Worm (Caenorhabditis elegans): ENCODE data around the gene C32H11.4.

The C32H11.4 gene

DNA sequence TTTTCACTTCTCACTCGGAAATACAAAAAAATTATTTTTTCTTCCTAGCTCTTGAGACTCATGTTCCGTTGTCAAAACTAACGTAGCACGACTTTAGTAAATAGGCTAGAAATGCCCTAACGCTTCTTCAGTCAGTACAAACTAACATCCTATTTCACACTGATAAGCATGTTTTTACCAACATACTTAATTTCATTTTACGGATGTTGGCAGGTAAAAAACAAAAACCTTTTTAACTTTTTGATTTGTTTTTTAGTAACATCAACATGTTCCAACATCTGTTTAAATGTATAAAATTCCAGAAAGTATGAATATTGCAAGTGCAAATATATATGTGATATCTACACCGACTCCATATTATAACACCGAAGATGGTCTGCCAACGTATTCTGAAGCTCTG lies 20.8 kb upstream of the C32H11.4 start, which contains the start of gene K08D8.10:
Gene K08D8.10, plus strand, starts transcription at position 301 of the 400 bp plus-strand sequence.
- no peak for TF ChIP-seq ceh-79 (tag; optimal IDR thresholded peaks at IDR 0.05)
- no peak for TF ChIP-seq Y53F4B.3 (GFP tag; IDR thresholded peaks at IDR 0.05)
- TF ChIP-seq aptf-2 (GFP tag; conservative IDR thresholded peaks at IDR 0.05): no peak

DNA sequence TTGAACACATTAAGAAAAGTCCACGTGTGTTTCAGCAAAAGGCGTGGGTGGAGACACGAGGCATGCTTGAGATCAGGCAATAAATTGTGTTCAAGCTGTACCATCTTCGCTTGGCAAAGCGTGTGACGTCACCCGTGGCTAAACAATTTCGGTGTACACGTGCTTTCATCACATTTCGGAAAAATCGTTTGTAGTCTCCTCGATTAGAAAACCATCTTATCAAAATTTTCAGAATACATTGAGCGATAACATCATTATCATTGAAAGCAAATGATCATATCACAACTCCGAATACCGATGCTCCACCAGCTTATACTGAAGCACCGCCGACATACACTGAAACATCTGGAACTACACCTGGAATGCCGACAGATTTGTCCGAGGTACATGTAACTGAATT lies 19.5 kb upstream of the C32H11.4 start:
- TF ChIP-seq B0019.2 (GFP tag; conservative IDR thresholded peaks at IDR 0.05) (no peak), Y95B8A.8 (GFP tag; IDR thresholded peaks at IDR 0.05) (no peak), nhr-80 (tag; optimal IDR thresholded peaks at IDR 0.05) (peak; percentile 18), fkh-3 (tag; optimal IDR thresholded peaks at IDR 0.05) (no peak)

DNA sequence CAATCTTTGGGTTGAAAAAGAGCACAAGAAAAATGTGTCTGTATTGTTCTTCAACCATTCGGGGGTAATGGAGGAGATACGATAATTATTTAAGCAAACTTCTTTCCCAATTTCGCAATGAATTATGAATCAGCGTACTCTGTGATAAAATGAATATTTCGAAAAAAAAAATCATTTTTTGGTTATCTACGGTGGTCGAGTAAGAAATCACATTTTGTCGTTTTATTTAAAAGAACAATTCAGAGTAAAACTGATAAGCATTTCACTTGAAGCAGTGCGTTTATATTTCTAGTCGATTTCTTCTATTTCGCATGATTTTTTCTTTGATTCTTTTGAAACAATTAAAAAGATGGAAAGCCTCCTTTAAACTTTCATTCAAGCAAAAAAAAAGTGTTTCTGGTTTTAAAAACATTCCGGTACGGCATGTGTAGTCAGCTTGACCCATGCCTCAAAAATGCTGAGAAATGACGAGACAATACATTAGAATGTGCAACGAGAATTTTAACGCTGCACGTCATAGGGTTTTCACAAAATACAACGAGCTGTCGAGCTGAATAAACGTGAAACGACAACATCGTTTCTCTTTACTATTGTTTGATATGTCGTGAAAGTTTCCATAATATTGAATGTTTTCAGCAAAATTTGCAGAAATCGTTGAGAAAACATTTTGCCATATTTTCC lies 18.5 kb upstream of the C32H11.4 start, which contains the start of gene K08D8.2:
Gene K08D8.2, plus strand, starts transcription at position 631 of the 681 bp plus-strand sequence.
- TF ChIP-seq ceh-40 (GFP tag; IDR thresholded peaks at IDR 0.05) (no peak), pbrm-1 (GFP tag; IDR thresholded peaks at IDR 0.05) (no peak), bed-1 (GFP tag; IDR thresholded peaks at IDR 0.05) (no peak), let-526 (GFP tag; IDR thresholded peaks at IDR 0.05) (no peak), F37B4.10 (GFP tag; IDR thresholded peaks at IDR 0.05) (no peak), ztf-3 (GFP tag; optimal IDR thresholded peaks at IDR 0.05) (no peak), F49E8.2 (tag; optimal IDR thresholded peaks at IDR 0.05; ENCODE audit: insufficient read depth) (no peak), nhr-80 (tag; optimal IDR thresholded peaks at IDR 0.05) (peak; percentile 37), die-1 (tag; optimal IDR thresholded peaks at IDR 0.05) (no peak), cebp-1 (GFP tag; IDR thresholded peaks at IDR 0.05) (0 out of 2 replicates have a peak, but pooled peaks have one; percentile 23), cebp-1 (tag; optimal IDR thresholded peaks at IDR 0.05) (peak; percentile 10)

- TF ChIP-seq B0261.1 (tag; optimal IDR thresholded peaks at IDR 0.05) (no peak), nhr-80 (tag; optimal IDR thresholded peaks at IDR 0.05) (peak; percentile 43)
These were observed 17.4 kb upstream of the C32H11.4 start for ce11 chrIV:12903687-12904086.

DNA sequence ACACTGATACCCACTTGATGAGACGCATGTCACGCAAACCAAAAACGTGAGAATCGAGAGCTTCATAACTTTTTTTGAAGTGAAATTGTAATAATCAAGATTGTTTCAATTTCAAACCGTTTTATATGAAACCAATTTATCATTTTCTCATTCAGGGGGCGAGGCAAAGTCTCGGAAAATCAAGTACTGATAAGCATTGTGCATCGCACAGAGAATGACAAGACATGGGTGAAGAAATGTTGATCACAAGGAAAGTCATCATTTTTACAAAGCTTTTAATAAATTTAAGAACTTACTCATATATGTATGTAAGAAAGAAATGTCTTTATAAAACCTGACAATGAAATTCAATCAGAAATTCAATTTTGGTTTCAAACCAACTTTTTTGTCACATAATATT lies 14.5 kb upstream of the C32H11.4 start, which contains the start of gene K08D8.3:
Gene K08D8.3, minus strand, starts transcription at position 131 of the 400 bp plus-strand sequence.
- peak; percentile 75 for TF ChIP-seq nhr-80 (tag; optimal IDR thresholded peaks at IDR 0.05)
- TF ChIP-seq C06A6.2 (GFP tag; conservative IDR thresholded peaks at IDR 0.05): no peak
- no peak for TF ChIP-seq B0261.1 (tag; optimal IDR thresholded peaks at IDR 0.05)
- no peak for TF ChIP-seq mcd-1 (GFP tag; IDR thresholded peaks at IDR 0.05)
- TF ChIP-seq bed-2 (GFP tag; IDR thresholded peaks at IDR 0.05): no peak

DNA sequence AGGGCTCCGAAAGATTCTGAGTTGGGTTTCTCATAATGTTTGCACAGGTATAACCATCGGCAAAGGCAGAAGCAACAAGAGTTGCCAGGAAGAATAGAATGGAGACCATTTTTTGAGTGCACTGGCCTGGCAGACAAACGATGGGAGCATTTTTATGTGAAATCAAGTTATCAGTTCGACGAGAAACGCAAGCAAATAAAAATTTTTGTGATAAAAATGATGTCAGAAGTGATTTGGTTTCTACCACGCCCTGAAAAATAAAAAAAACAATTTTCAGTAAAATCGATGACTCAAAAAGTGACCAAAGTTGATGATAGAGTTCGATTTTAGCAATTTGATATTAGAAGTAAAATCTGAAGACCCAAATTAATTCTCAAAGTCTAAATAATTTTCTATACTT lies 11.2 kb upstream of the C32H11.4 start, which contains the start of gene K08D8.4:
Gene K08D8.4, minus strand, starts transcription at position 128 of the 400 bp plus-strand sequence.
- TF ChIP-seq ztf-25 (GFP tag; IDR thresholded peaks at IDR 0.05): no peak
- peak; percentile 74 for TF ChIP-seq nhr-80 (tag; optimal IDR thresholded peaks at IDR 0.05)

DNA sequence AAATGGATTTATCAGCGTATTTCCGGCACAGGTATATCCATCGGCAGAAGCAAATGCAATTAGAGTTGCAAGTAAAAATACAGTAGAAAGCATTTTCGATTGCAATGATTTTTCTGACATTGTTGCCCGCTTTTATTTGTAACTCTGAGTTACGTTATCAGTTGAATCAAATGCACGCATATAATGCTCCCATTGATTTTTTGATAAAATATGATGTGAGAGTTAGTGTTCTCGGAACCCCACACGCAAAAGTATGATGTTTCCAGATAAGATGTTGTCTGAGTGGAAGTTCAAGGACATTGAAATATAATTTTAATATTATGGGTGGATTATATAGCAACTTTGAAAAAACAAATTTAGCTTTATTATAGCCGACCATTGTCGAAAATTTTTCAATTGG lies 9.1 kb upstream of the C32H11.4 start, which contains the start of gene K08D8.5:
Gene K08D8.5, minus strand, starts transcription at position 140 of the 400 bp plus-strand sequence.
- peak; percentile 33 for TF ChIP-seq nhr-80 (tag; optimal IDR thresholded peaks at IDR 0.05)
- no peak for TF ChIP-seq rcor-1 (GFP tag; IDR thresholded peaks at IDR 0.05)
- TF ChIP-seq B0035.1 (tag; optimal IDR thresholded peaks at IDR 0.05): no peak

DNA sequence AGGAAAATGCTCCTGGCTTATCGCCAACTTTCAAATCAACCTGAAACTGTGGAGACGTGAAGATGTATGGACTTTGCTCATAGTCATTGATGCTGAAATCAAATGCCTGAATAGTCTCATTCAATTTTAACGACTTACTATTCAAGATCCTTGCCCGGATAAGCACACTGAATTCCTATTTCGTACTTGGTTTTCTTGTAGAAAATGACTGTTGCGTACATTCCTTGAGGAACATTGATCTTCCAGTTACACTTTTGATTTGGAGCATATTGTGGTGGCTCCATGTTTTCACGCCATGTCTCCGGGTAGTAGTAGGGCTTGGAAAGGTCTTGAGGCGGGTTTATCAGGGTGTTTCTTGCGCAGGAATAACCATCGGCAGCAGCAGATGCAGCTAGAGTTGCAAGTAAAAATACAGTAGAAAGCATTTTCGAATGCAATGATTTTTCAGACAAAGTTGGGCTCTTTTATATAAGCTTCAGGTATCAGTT lies 6.5 kb upstream of the C32H11.4 start, which contains the start of gene irg-6:
Gene irg-6, minus strand, starts transcription at position 438 of the 488 bp plus-strand sequence.
- TF ChIP-seq ztf-6 (GFP tag; IDR thresholded peaks at IDR 0.05) (no peak), Y53F4B.3 (GFP tag; IDR thresholded peaks at IDR 0.05) (no peak), tbp1 (GFP tag; optimal IDR thresholded peaks at IDR 0.05) (no peak), aptf-2 (GFP tag; conservative IDR thresholded peaks at IDR 0.05) (no peak), F52B5.7 (tag; optimal IDR thresholded peaks at IDR 0.05) (no peak), F22D6.2 (tag; optimal IDR thresholded peaks at IDR 0.05) (no peak), ets-4 (GFP tag; optimal IDR thresholded peaks at IDR 0.05) (no peak), ama-1 (optimal IDR thresholded peaks at IDR 0.05) (no peak), ama-1 (GFP tag; optimal IDR thresholded peaks at IDR 0.05) (no peak), rec-8 (tag; optimal IDR thresholded peaks at IDR 0.05) (no peak), aptf-3 (GFP tag; IDR thresholded peaks at IDR 0.05) (no peak), akir-1 (GFP tag; optimal IDR thresholded peaks at IDR 0.05) (no peak), egl-44 (GFP tag; IDR thresholded peaks at IDR 0.05) (no peak)

Data from whole organism, young adult.